Worm (Caenorhabditis elegans): Measurements from ENCODE around the gene rnp-2.

DNA sequence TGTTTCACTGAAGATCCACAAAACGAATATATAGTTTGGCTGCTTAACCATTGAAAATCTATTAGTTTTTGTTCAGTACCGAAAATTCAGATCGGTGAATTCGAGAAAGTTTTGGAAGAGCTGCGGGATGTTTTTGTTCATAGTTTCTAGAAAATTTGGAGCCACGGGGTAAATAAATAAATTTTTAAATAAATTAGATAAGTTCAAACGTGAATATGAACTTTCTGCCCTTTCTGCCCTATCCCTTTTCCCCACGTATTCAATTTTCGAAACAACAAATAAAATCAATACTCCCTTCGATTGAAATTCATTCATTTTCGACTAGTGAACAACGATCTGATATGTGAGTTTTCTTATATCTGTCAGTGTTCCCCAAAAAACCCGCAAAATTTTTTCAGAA lies 9.8 kb upstream of the rnp-2 start, which contains the start of gene scrm-5:
- no peak for TF ChIP-seq ama-1 (optimal IDR thresholded peaks at IDR 0.05)
- TF ChIP-seq R02D3.7 (tag; optimal IDR thresholded peaks at IDR 0.05), result no peak
- no peak for TF ChIP-seq mdl-1 (tag; optimal IDR thresholded peaks at IDR 0.05)

All from whole organism, L2 larva.